Worm (Caenorhabditis elegans): Measurements from ENCODE around the gene C01F6.14.

ce11 chrIV:9140172-9140805 lies 36.4 kb upstream of the C01F6.14 start:
- TF ChIP-seq tlf-1 (GFP tag; optimal IDR thresholded peaks at IDR 0.05) (no peak), pha-4 (tag; optimal IDR thresholded peaks at IDR 0.05) (no peak), unc-130 (GFP tag; optimal IDR thresholded peaks at IDR 0.05) (no peak), hmg-1.2 (GFP tag; IDR thresholded peaks at IDR 0.05) (peak; percentile 56), chd-7 (tag; optimal IDR thresholded peaks at IDR 0.05) (no peak), sea-2 (GFP tag; IDR thresholded peaks at IDR 0.05) (no peak), let-526 (GFP tag; IDR thresholded peaks at IDR 0.05) (no peak), snpc-1.3 (tag; optimal IDR thresholded peaks at IDR 0.05; ENCODE audit: insufficient read depth) (peak; percentile 34), egl-44 (GFP tag; IDR thresholded peaks at IDR 0.05) (no peak), nhr-120 (GFP tag; IDR thresholded peaks at IDR 0.05) (no peak)

Data from whole organism, young adult.